Fruit fly (Drosophila melanogaster): ENCODE results near the gene mRpL47.
A peak's percentile ranks its signal among the peaks of the same experiment; 100 is the strongest.

mRpL47 gene

dm6 chr3R:9551013-9551658, 35.4 kb upstream of the mRpL47 start (continued):
- TF ChIP-seq en (GFP tag; optimal IDR thresholded peaks at IDR 0.05) (peak; percentile 27), zf30C (GFP tag; optimal IDR thresholded peaks at IDR 0.05) (peak; percentile 0), CG6272 (GFP tag; IDR thresholded peaks at IDR 0.05) (no peak), CG13123 (GFP tag; optimal IDR thresholded peaks at IDR 0.05) (no peak), HLHmδ (GFP tag; optimal IDR thresholded peaks at IDR 0.05) (peak; percentile 95), Hmr (GFP tag; optimal IDR thresholded peaks at IDR 0.05) (peak; percentile 77), caup (GFP tag; optimal IDR thresholded peaks at IDR 0.05; ENCODE audit: severe bottlenecking) (peak; percentile 87), CG15011 (GFP tag; optimal IDR thresholded peaks at IDR 0.05) (peak; percentile 19), CG1603 (tag; optimal IDR thresholded peaks at IDR 0.05) (peak; percentile 48), CG15696 (tag; optimal IDR thresholded peaks at IDR 0.05) (no peak), CG9727 (GFP tag; optimal IDR thresholded peaks at IDR 0.05) (peak; percentile 20), unpg (GFP tag; optimal IDR thresholded peaks at IDR 0.05) (peak; percentile 16), Hand (GFP tag; optimal IDR thresholded peaks at IDR 0.05) (peak; percentile 56), wdn (GFP tag; IDR thresholded peaks at IDR 0.05) (no peak), CG18011 (GFP tag; optimal IDR thresholded peaks at IDR 0.05) (peak; percentile 25), CG17385 (GFP tag; optimal IDR thresholded peaks at IDR 0.05) (peak; percentile 32), B-H2 (GFP tag; optimal IDR thresholded peaks at IDR 0.05) (peak; percentile 50), HmgZ (tag; optimal IDR thresholded peaks at IDR 0.05) (peak; percentile 79), tin (GFP tag; optimal IDR thresholded peaks at IDR 0.05) (peak; percentile 15), CG17912 (GFP tag; optimal IDR thresholded peaks at IDR 0.05) (peak; percentile 87), BtbVII (GFP tag; optimal IDR thresholded peaks at IDR 0.05) (peak; percentile 69), pros (GFP tag; optimal IDR thresholded peaks at IDR 0.05) (peak; percentile 45), CG12071 (GFP tag; optimal IDR thresholded peaks at IDR 0.05) (peak; percentile 84), CG1832 (GFP tag; optimal IDR thresholded peaks at IDR 0.05) (peak; percentile 90), Deaf1 (tag; optimal IDR thresholded peaks at IDR 0.05) (peak; percentile 49), CG7928 (GFP tag; optimal IDR thresholded peaks at IDR 0.05) (peak; percentile 60), ftz-f1 (GFP tag; optimal IDR thresholded peaks at IDR 0.05) (peak; percentile 97), shn (GFP tag; optimal IDR thresholded peaks at IDR 0.05) (peak; percentile 37), Hey (tag; optimal IDR thresholded peaks at IDR 0.05) (peak; percentile 29), CG2202 (tag; optimal IDR thresholded peaks at IDR 0.05) (no peak), kah (GFP tag; optimal IDR thresholded peaks at IDR 0.05) (peak; percentile 96), CG8290 (GFP tag; optimal IDR thresholded peaks at IDR 0.05) (no peak), CG8290 (tag; optimal IDR thresholded peaks at IDR 0.05) (peak; percentile 46 to 73), CHES-1-like (GFP tag; optimal IDR thresholded peaks at IDR 0.05) (peak; percentile 60), lbe (GFP tag; optimal IDR thresholded peaks at IDR 0.05) (peak; percentile 58), MTF-1 (GFP tag; optimal IDR thresholded peaks at IDR 0.05; ENCODE audit: borderline replicate concordance) (peak; percentile 79), dpn (GFP tag; optimal IDR thresholded peaks at IDR 0.05) (peak; percentile 5 to 12), CG3847 (GFP tag; IDR thresholded peaks at IDR 0.05) (no peak)

- TF ChIP-seq Blimp-1 (GFP tag; optimal IDR thresholded peaks at IDR 0.05) (peak; percentile 8), CG17359 (tag; optimal IDR thresholded peaks at IDR 0.05) (peak; percentile 17), CHES-1-like (GFP tag; optimal IDR thresholded peaks at IDR 0.05) (no peak), dan (GFP tag; IDR thresholded peaks at IDR 0.05) (no peak), lilli (GFP tag; optimal IDR thresholded peaks at IDR 0.05) (no peak), cad (GFP tag; optimal IDR thresholded peaks at IDR 0.05) (peak; percentile 24), grn (GFP tag; optimal IDR thresholded peaks at IDR 0.05) (peak; percentile 50), CG15696 (tag; optimal IDR thresholded peaks at IDR 0.05) (peak; percentile 22), CG6683 (GFP tag; optimal IDR thresholded peaks at IDR 0.05) (peak; percentile 19), da (GFP tag; optimal IDR thresholded peaks at IDR 0.05) (no peak), CG9609 (GFP tag; optimal IDR thresholded peaks at IDR 0.05) (no peak), Lhr (GFP tag; optimal IDR thresholded peaks at IDR 0.05) (no peak), nom (GFP tag; optimal IDR thresholded peaks at IDR 0.05) (peak; percentile 62)
Observed at dm6 chr3R:9550265-9551012, 34.7 kb upstream of the mRpL47 start.
